Worm (Caenorhabditis elegans) whole organism, young adult: ENCODE data around the gene F44F4.3.

Experiments
- ama-1 ChIP-seq, 3 experiments: fragments of 150-350 bp in 1 of 3; sonication (generic microtip) in 2 of 3; optimal IDR thresholded peaks; 2 replicates each; lab custom pipeline; 2014 to 2018; ENCODE audit warnings: missing biosample characterization in 2 of 3, missing genetic modification characterization in 2 of 3, missing genetic modification reagents in 2 of 3
- ccch-3 ChIP-seq: fragments of 200-800 bp; sonication (Bioruptor generic); optimal IDR thresholded peaks from 2 replicates; lab custom pipeline; 2018; ENCODE audit warnings: mild to moderate bottlenecking, missing genetic modification characterization, missing compliant biosample characterization
- dpff-1 ChIP-seq: sonication (generic microtip); optimal IDR thresholded peaks from 2 replicates; lab custom pipeline; 2017; ENCODE audit warnings: mild to moderate bottlenecking, missing genetic modification characterization, missing compliant biosample characterization
- hmg-1.2 ChIP-seq: fragments of 200-800 bp; sonication (Bioruptor generic); IDR thresholded peaks from 2 replicates; pipeline ENCODE4 v1.3.6; 2022; ENCODE audit warnings: missing genetic modification reagents, missing genetic modification characterization, missing compliant biosample characterization
- hsf-1 ChIP-seq: fragments of 200-800 bp; sonication (Bioruptor generic); IDR thresholded peaks from 2 replicates; pipeline ENCODE4 v1.3.6; 2022; ENCODE audit warnings: missing genetic modification reagents, missing genetic modification characterization, missing compliant biosample characterization
- lin-26 ChIP-seq: fragments of 200-800 bp; sonication (Bioruptor generic); IDR thresholded peaks from 2 replicates; pipeline ENCODE4 v1.3.6; 2022; ENCODE audit warnings: missing genetic modification reagents, missing genetic modification characterization, missing compliant biosample characterization
- lsy-27 ChIP-seq: sonication (generic microtip); optimal IDR thresholded peaks from 2 replicates; lab custom pipeline; 2017; ENCODE audit warnings: missing genetic modification characterization, mild to moderate bottlenecking, missing compliant biosample characterization, antibody characterized with exemption, missing genotype, borderline replicate concordance; ENCODE audit not compliant: insufficient read depth
- madf-10 ChIP-seq: sonication (generic microtip); optimal IDR thresholded peaks from 2 replicates; lab custom pipeline; 2016; ENCODE audit warnings: mild to moderate bottlenecking, missing genetic modification characterization, missing compliant biosample characterization
- rec-8 ChIP-seq, 2 experiments: sonication (generic microtip); optimal IDR thresholded peaks; 2 replicates each; lab custom pipeline; 2016; ENCODE audit warnings: mild to moderate bottlenecking in 2 of 2, missing genetic modification characterization in 2 of 2, missing genetic modification reagents in 2 of 2, missing genotype in 2 of 2, missing biosample characterization in 1 of 2, missing compliant biosample characterization in 1 of 2, moderate library complexity in 1 of 2
- rpc-1 ChIP-seq, 2 experiments: fragments of 150-350 bp in 1 of 2; sonication (generic microtip) in 1 of 2; optimal IDR thresholded peaks; 2 replicates each; lab custom pipeline; 2014 to 2018; ENCODE audit warnings: missing biosample characterization in 1 of 2, missing genetic modification characterization in 1 of 2, missing genetic modification reagents in 1 of 2, missing genotype in 1 of 2
- unc-130 ChIP-seq: sonication (generic microtip); optimal IDR thresholded peaks from 2 replicates; lab custom pipeline; 2016; ENCODE audit warnings: missing genetic modification reagents, missing genetic modification characterization, missing compliant biosample characterization
- unc-62 ChIP-seq: fragments of 150-350 bp; optimal IDR thresholded peaks from 2 replicates; lab custom pipeline; 2014; ENCODE audit warnings: missing biosample characterization, missing genetic modification reagents, missing genetic modification characterization

DNA sequence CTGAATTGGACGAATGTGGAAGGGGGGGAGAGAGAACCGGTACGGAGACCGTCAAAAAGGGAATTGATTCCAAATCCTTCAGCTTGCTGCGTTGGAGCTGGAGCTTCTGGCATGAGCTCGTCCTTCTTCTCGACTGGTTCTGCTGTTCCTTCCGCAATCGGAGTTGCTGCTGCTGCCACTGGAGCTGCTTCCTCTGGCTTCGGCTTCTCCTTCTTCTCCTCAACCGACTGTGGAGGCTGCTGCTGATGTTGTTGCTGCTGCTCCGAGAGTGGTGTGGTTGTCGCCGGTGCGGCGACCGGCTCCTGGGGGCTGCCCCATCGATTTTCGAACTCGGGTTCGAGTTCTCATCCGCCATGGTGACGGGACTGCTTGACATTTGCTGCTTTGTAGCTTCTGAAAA is 49.1 kb upstream of the F44F4.3 start, which contains the start of gene R03D7.2:
- TF ChIP-seq rec-8 (tag; optimal IDR thresholded peaks at IDR 0.05; lab: Kevin White, UChicago) (no peak), lin-26 (GFP tag; lab: Robert Waterston, UW) (no peak), madf-10 (tag; lab: Kevin White, UChicago) (no peak), ama-1 (optimal IDR thresholded peaks at IDR 0.05; lab: Kevin White, UChicago) (no peak), ama-1 (GFP tag; optimal IDR thresholded peaks at IDR 0.05; lab: Kevin White, UChicago) (no peak), lsy-27 (tag; lab: Kevin White, UChicago) (no peak), dpff-1 (tag; lab: Kevin White, UChicago) (no peak), unc-62 (GFP tag; lab: Kevin White, UChicago) (no peak), rpc-1 (optimal IDR thresholded peaks at IDR 0.05; lab: Kevin White, UChicago) (no peak), rpc-1 (tag; optimal IDR thresholded peaks at IDR 0.05; lab: Kevin White, UChicago) (no peak), unc-130 (GFP tag; lab: Kevin White, UChicago) (no peak), hmg-1.2 (0 out of 2 replicates have a peak, but pooled peaks have one; percentile 3), ccch-3 (no peak), hsf-1 (no peak)
